Worm (Caenorhabditis elegans) whole organism, young adult: ENCODE results near the gene F49E2.5.

Source experiments
- F23B12.7 ChIP-seq: sonication (generic microtip); optimal IDR thresholded peaks from 2 replicates; lab custom pipeline; 2017; ENCODE audit warnings: missing genetic modification characterization, mild to moderate bottlenecking, missing compliant biosample characterization, antibody characterized with exemption, moderate library complexity; ENCODE audit not compliant: insufficient read depth
- F57C9.4 ChIP-seq: sonication (generic microtip); optimal IDR thresholded peaks from 2 replicates; lab custom pipeline; 2017; ENCODE audit warnings: mild to moderate bottlenecking, missing genetic modification characterization, missing compliant biosample characterization
- atf-7 ChIP-seq: sonication (generic microtip); optimal IDR thresholded peaks from 2 replicates; lab custom pipeline; 2017; ENCODE audit warnings: mild to moderate bottlenecking, missing genetic modification characterization, missing compliant biosample characterization
- ceh-27 ChIP-seq: fragments of 200-800 bp; sonication (Bioruptor generic); optimal IDR thresholded peaks from 2 replicates; lab custom pipeline; 2018; ENCODE audit warnings: mild to moderate bottlenecking, missing genetic modification characterization, moderate library complexity, missing compliant biosample characterization
- lag-1 ChIP-seq: fragments of 200-800 bp; sonication (Bioruptor generic); IDR thresholded peaks from 2 replicates; pipeline ENCODE4 v1.3.6; 2022; ENCODE audit warnings: missing genetic modification reagents, missing genetic modification characterization, missing compliant biosample characterization
- lin-40 ChIP-seq: sonication (generic microtip); optimal IDR thresholded peaks from 2 replicates; lab custom pipeline; 2016; ENCODE audit warnings: missing genetic modification characterization, mild to moderate bottlenecking, missing compliant biosample characterization, missing genotype, missing genetic modification reagents
- lir-1 ChIP-seq: fragments of 200-800 bp; sonication (Bioruptor generic); conservative IDR thresholded peaks from 2 replicates; pipeline ENCODE4 v1.3.6; 2022; ENCODE audit warnings: missing genetic modification reagents, missing genetic modification characterization, missing compliant biosample characterization
- madf-3 ChIP-seq: fragments of 200-800 bp; sonication (Bioruptor generic); IDR thresholded peaks from 2 replicates; pipeline ENCODE4 v1.3.6; 2022; ENCODE audit warnings: missing genetic modification reagents, missing genetic modification characterization, missing compliant biosample characterization
- snpc-4 ChIP-seq, 5 experiments: fragments of 150-350 bp in 1 of 5; sonication (generic microtip) in 4 of 5; optimal IDR thresholded peaks; 2 replicates each; lab custom pipeline; 2014 to 2018; ENCODE audit warnings: missing genetic modification characterization in 5 of 5, missing biosample characterization in 3 of 5, antibody characterized with exemption in 2 of 5, mild to moderate bottlenecking in 2 of 5, missing compliant biosample characterization in 2 of 5, missing genotype in 2 of 5, moderate library complexity in 2 of 5, missing genetic modification reagents in 1 of 5
- unc-130 ChIP-seq: sonication (generic microtip); optimal IDR thresholded peaks from 2 replicates; lab custom pipeline; 2016; ENCODE audit warnings: missing genetic modification reagents, missing genetic modification characterization, missing compliant biosample characterization
- ztf-18 ChIP-seq: sonication (generic microtip); optimal IDR thresholded peaks from 2 replicates; lab custom pipeline; 2016; ENCODE audit warnings: missing genotype, mild to moderate bottlenecking, missing genetic modification characterization, missing compliant biosample characterization
- ztf-25 ChIP-seq: fragments of 200-800 bp; sonication (Bioruptor generic); IDR thresholded peaks from 2 replicates; pipeline ENCODE4 v1.3.6; 2022; ENCODE audit warnings: missing genetic modification reagents, missing genetic modification characterization, missing compliant biosample characterization

- TF ChIP-seq ceh-27 (GFP tag; lab: Kevin White, UChicago) = no peak
- TF ChIP-seq snpc-4 (GFP tag; optimal IDR thresholded peaks at IDR 0.05; lab: Kevin White, UChicago) = no peak
- no peak for TF ChIP-seq snpc-4 (tag; optimal IDR thresholded peaks at IDR 0.05; lab: Kevin White, UChicago)
- TF ChIP-seq lin-40 (tag; lab: Kevin White, UChicago) = peak; percentile 22
- TF ChIP-seq lag-1 (GFP tag; lab: Robert Waterston, UW) = no peak
- TF ChIP-seq unc-130 (GFP tag; lab: Kevin White, UChicago) = no peak
- no peak for TF ChIP-seq F23B12.7 (tag; lab: Kevin White, UChicago)
- TF ChIP-seq atf-7 (tag; lab: Kevin White, UChicago) = no peak
- no peak for TF ChIP-seq F57C9.4 (tag; lab: Kevin White, UChicago)
- no peak for TF ChIP-seq ztf-25 (GFP tag; lab: Robert Waterston, UW)
- no peak for TF ChIP-seq madf-3 (GFP tag; lab: Robert Waterston, UW)
- no peak for TF ChIP-seq lir-1 (GFP tag; lab: Robert Waterston, UW)
- TF ChIP-seq ztf-18 (tag; lab: Kevin White, UChicago) = no peak
Observed at ce11 chrX:9536008-9536407, 7.4 kb upstream of the F49E2.5 start.
